Fruit fly (Drosophila melanogaster) whole organism, adult: Measurements from ENCODE around the gene CG5107.

ENCODE experiments used
- CG11617 ChIP-seq: fragments of 200-800 bp; sonication (Bioruptor generic); optimal IDR thresholded peaks from 2 replicates; lab custom pipeline; 2017; ENCODE audit warnings: mild to moderate bottlenecking, missing biosample characterization, missing genetic modification reagents, missing genetic modification characterization
- CG12768 ChIP-seq: fragments of 200-800 bp; sonication (Bioruptor generic); optimal IDR thresholded peaks from 2 replicates; lab custom pipeline; 2017; ENCODE audit warnings: missing biosample characterization, missing genetic modification characterization, mild to moderate bottlenecking, moderate library complexity, missing genetic modification reagents
- CG14711 ChIP-seq: fragments of 200-800 bp; sonication (Bioruptor generic); optimal IDR thresholded peaks from 2 replicates; lab custom pipeline; 2018; ENCODE audit warnings: missing biosample characterization, mild to moderate bottlenecking, missing genetic modification characterization, moderate library complexity
- CG1620 ChIP-seq: fragments of 200-800 bp; sonication (Bioruptor generic); optimal IDR thresholded peaks from 2 replicates; lab custom pipeline; 2016; ENCODE audit warnings: missing biosample characterization, missing genetic modification characterization
- CG33017 ChIP-seq: fragments of 200-800 bp; sonication (Bioruptor generic); optimal IDR thresholded peaks from 2 replicates; lab custom pipeline; 2018; ENCODE audit warnings: missing biosample characterization, mild to moderate bottlenecking, missing genetic modification characterization, moderate library complexity
- CG5204 ChIP-seq: fragments of 200-800 bp; sonication (Bioruptor generic); optimal IDR thresholded peaks from 2 replicates; lab custom pipeline; 2016; ENCODE audit warnings: missing biosample characterization, missing genetic modification characterization
- CG7045 ChIP-seq: fragments of 200-800 bp; sonication (Bioruptor generic); optimal IDR thresholded peaks from 2 replicates; lab custom pipeline; 2017; ENCODE audit warnings: missing biosample characterization, mild to moderate bottlenecking, missing genetic modification characterization
- CG7101 ChIP-seq: fragments of 200-800 bp; sonication (Bioruptor generic); optimal IDR thresholded peaks from 2 replicates; lab custom pipeline; 2018; ENCODE audit warnings: missing biosample characterization, mild to moderate bottlenecking, missing genetic modification characterization, moderate library complexity
- Clk ChIP-seq: fragments of 200-800 bp; sonication (Bioruptor generic); optimal IDR thresholded peaks from 2 replicates; lab custom pipeline; 2017; ENCODE audit warnings: missing biosample characterization, missing genetic modification characterization
- Crg-1 ChIP-seq: fragments of 200-800 bp; sonication (Bioruptor generic); optimal IDR thresholded peaks from 2 replicates; lab custom pipeline; 2016; ENCODE audit warnings: missing biosample characterization, missing genetic modification characterization
- Hr96 ChIP-seq: fragments of 200-800 bp; sonication (Bioruptor generic); optimal IDR thresholded peaks from 2 replicates; lab custom pipeline; 2016; ENCODE audit warnings: missing biosample characterization, missing genetic modification characterization
- Mnt ChIP-seq: fragments of 200-800 bp; sonication (Bioruptor generic); optimal IDR thresholded peaks from 2 replicates; lab custom pipeline; 2016; ENCODE audit warnings: missing biosample characterization, mild to moderate bottlenecking, missing genetic modification characterization
- bab1 ChIP-seq: fragments of 200-800 bp; sonication (Bioruptor generic); optimal IDR thresholded peaks from 3 replicates; lab custom pipeline; 2019; ENCODE audit warnings: missing biosample characterization, mild to moderate bottlenecking, missing genetic modification characterization, moderate library complexity
- cic ChIP-seq: fragments of 200-800 bp; sonication (Bioruptor generic); optimal IDR thresholded peaks from 2 replicates; lab custom pipeline; 2017; ENCODE audit warnings: missing biosample characterization, mild to moderate bottlenecking, missing genetic modification characterization, moderate library complexity
- cnc ChIP-seq, 2 experiments: fragments of >200 bp; optimal IDR thresholded peaks; 2 replicates each; lab custom pipeline; 2017
- kay ChIP-seq: fragments of 200-800 bp; sonication (Bioruptor generic); peaks from one replicate; lab custom pipeline; 2016; ENCODE audit warnings: missing biosample characterization, missing genetic modification characterization, borderline replicate concordance
- ovo ChIP-seq: fragments of 200-800 bp; sonication (Bioruptor generic); optimal IDR thresholded peaks from 2 replicates; lab custom pipeline; 2016; ENCODE audit warnings: missing biosample characterization, missing genetic modification characterization
- pad ChIP-seq: fragments of 200-800 bp; sonication (Bioruptor generic); optimal IDR thresholded peaks from 3 replicates; lab custom pipeline; 2017; ENCODE audit warnings: missing biosample characterization, missing genetic modification characterization, mild to moderate bottlenecking, moderate library complexity, missing genetic modification reagents
- tj ChIP-seq: fragments of 200-800 bp; sonication (Bioruptor generic); optimal IDR thresholded peaks from 3 replicates; lab custom pipeline; 2017; ENCODE audit warnings: missing biosample characterization, mild to moderate bottlenecking, missing genetic modification characterization, moderate library complexity
- toe ChIP-seq: fragments of 200-800 bp; sonication (Bioruptor generic); optimal IDR thresholded peaks from 2 replicates; lab custom pipeline; 2016; ENCODE audit warnings: missing biosample characterization, missing genetic modification characterization

Gene CG5107

DNA sequence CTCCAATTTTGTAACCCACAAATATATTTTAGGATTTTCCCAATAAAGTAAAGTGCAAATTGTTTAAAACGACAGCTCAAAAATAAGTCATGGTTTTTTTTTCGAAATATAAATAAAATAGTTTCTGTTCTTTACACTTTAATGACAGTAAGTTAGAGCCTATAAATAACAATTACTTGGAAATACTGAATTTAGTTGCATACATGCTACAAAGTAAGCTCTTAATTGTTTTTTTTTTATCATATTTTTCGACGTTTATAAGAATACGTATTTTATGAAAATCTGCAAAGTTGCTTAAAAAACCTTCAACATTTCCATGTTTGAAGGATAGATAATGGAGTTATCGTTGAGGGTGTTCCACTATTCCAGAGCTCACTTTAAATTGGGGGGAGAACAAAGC, 12.5 kb downstream of the CG5107 start:
- TF ChIP-seq CG12768 (no peak), bab1 (no peak), cic (GFP tag; lab: Kevin White, UChicago) (no peak), toe (GFP tag; lab: Kevin White, UChicago) (no peak), kay (no peak), CG33017 (no peak), pad (GFP tag; lab: Kevin White, UChicago) (no peak), Clk (GFP tag; lab: Kevin White, UChicago) (no peak), Crg-1 (GFP tag; lab: Kevin White, UChicago) (no peak), CG5204 (no peak), tj (GFP tag; lab: Kevin White, UChicago) (no peak), Mnt (no peak), CG11617 (GFP tag; lab: Kevin White, UChicago) (no peak), CG7045 (GFP tag; lab: Kevin White, UChicago) (no peak), ovo (GFP tag; lab: Kevin White, UChicago) (no peak), cnc (optimal IDR thresholded peaks at IDR 0.05; lab: Kevin White, UChicago) (no peak), CG14711 (tag; lab: Kevin White, UChicago) (no peak), Hr96 (GFP tag; lab: Kevin White, UChicago) (no peak), CG1620 (no peak), CG7101 (tag; lab: Kevin White, UChicago) (no peak)

DNA sequence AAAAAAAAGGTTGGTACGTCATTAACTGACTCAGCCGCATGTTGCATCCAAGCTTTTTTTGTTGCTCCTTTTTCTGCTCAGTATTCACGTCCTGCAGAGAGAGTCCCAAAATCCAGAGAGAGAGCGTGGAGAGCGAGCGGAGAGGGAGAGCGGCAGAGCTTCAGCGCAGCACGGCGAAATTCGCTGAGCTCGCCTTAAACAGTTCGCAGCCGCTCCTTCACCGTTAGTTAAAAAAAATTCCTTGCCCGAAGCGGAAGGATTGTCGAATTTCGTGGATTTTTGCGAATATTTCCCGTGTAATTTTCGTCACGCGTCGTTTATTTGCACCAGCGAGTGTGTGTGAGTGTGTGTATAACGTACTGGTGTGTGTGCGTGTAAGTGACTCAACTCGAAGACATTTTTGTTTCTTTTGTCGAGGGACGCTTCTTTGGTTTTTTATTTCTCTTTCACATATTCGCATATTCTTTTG, 13.1 kb downstream of the CG5107 start:
- TF ChIP-seq tj (GFP tag; lab: Kevin White, UChicago) (peak; percentile 54), CG7045 (GFP tag; lab: Kevin White, UChicago) (no peak), Crg-1 (GFP tag; lab: Kevin White, UChicago) (no peak), CG12768 (peak; percentile 25)

DNA sequence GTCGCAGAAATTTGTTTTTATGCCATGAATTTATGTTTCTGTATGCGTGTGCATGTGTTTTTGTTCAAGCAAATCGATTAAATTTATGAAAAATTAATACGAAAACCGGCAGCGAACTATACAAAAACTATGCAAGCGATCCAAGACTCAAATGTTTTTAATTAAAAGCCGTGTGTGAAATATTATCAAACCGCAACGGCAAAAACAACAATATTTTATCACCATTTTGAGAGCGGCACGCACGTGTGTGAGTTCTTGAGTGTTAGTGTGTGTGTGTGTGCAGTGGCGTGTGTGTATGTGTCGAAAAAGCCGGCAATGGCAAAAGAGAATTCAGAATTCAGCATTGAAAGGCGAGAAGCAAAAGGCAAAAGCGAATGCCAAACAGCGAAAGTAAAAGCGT, 13.6 kb downstream of the CG5107 start:
- TF ChIP-seq pad (GFP tag; lab: Kevin White, UChicago) = no peak
- no peak for TF ChIP-seq CG5204
- TF ChIP-seq toe (GFP tag; lab: Kevin White, UChicago) = no peak
- no peak for TF ChIP-seq CG1620
- TF ChIP-seq Clk (GFP tag; lab: Kevin White, UChicago) = no peak
- no peak for TF ChIP-seq Crg-1 (GFP tag; lab: Kevin White, UChicago)
- TF ChIP-seq Mnt = no peak
- no peak for TF ChIP-seq ovo (GFP tag; lab: Kevin White, UChicago)
- TF ChIP-seq CG11617 (GFP tag; lab: Kevin White, UChicago) = no peak
- TF ChIP-seq CG14711 (tag; lab: Kevin White, UChicago) = no peak
- TF ChIP-seq CG33017 = no peak
- no peak for TF ChIP-seq bab1
- no peak for TF ChIP-seq CG12768
- TF ChIP-seq cnc (optimal IDR thresholded peaks at IDR 0.05; lab: Kevin White, UChicago) = no peak
- TF ChIP-seq cic (GFP tag; lab: Kevin White, UChicago) = no peak
- no peak for TF ChIP-seq kay
- no peak for TF ChIP-seq Hr96 (GFP tag; lab: Kevin White, UChicago)
- no peak for TF ChIP-seq CG7101 (tag; lab: Kevin White, UChicago)

DNA sequence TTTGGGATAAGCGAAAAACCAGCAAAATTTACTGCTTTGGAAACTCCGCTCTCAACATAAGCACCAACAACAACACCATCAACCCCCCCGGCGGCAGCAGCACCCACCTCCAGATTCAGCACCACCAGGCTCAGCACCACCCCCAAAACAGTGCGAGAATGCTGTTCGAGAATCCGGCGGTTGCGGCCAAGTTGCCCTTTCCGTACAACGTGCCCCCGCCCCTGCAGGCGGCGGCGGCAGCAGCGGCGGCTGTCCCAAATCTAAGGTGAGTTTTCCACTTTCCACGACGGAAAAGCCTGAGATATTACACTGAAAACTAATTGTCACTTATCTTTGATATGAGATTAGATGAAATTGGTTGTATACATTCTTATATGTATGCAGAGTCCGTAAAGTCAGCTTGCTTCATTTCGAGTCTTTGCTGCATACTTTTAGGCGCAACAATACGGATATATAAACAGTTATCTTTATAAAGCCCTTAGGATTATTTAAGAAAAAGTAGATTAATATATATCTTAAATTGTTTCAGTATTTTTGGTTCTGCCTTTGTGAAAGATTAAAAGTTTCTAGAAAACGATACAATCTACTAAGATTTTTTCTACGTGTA, 14.6 kb downstream of the CG5107 start:
- TF ChIP-seq Hr96 (GFP tag; lab: Kevin White, UChicago) (no peak), Crg-1 (GFP tag; lab: Kevin White, UChicago) (no peak), CG33017 (no peak), CG11617 (GFP tag; lab: Kevin White, UChicago) (no peak), pad (GFP tag; lab: Kevin White, UChicago) (no peak)

DNA sequence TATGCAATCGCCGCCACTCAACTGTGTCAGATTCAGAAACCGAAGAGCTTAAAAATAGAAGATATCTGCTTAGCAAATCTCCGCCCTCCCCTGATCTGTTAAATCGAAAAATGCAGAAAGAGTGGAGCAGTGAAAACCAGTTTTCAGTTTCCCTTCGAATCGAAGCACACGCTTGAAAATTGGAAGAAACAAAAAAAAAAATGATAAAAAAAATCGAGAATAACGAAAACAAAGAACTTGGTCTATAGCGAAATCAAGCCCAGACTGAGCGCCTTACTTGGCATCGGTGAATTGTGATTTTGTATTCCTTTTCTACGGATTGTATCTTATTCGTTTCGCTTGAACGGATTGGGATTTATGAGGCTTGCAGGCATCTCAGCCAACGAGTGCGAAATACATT, 24.3 kb downstream of the CG5107 start:
- no peak for TF ChIP-seq pad (GFP tag; lab: Kevin White, UChicago)
- TF ChIP-seq CG7045 (GFP tag; lab: Kevin White, UChicago) = no peak
- no peak for TF ChIP-seq CG5204
- TF ChIP-seq bab1 = no peak
- no peak for TF ChIP-seq CG12768
- no peak for TF ChIP-seq tj (GFP tag; lab: Kevin White, UChicago)
- no peak for TF ChIP-seq CG14711 (tag; lab: Kevin White, UChicago)
- TF ChIP-seq kay = no peak
- TF ChIP-seq Mnt = no peak
- no peak for TF ChIP-seq ovo (GFP tag; lab: Kevin White, UChicago)
- no peak for TF ChIP-seq Hr96 (GFP tag; lab: Kevin White, UChicago)
- no peak for TF ChIP-seq CG33017
- TF ChIP-seq cnc (optimal IDR thresholded peaks at IDR 0.05; lab: Kevin White, UChicago) = no peak
- no peak for TF ChIP-seq CG11617 (GFP tag; lab: Kevin White, UChicago)
- no peak for TF ChIP-seq cic (GFP tag; lab: Kevin White, UChicago)
- no peak for TF ChIP-seq toe (GFP tag; lab: Kevin White, UChicago)
- no peak for TF ChIP-seq CG7101 (tag; lab: Kevin White, UChicago)
- no peak for TF ChIP-seq CG1620

DNA sequence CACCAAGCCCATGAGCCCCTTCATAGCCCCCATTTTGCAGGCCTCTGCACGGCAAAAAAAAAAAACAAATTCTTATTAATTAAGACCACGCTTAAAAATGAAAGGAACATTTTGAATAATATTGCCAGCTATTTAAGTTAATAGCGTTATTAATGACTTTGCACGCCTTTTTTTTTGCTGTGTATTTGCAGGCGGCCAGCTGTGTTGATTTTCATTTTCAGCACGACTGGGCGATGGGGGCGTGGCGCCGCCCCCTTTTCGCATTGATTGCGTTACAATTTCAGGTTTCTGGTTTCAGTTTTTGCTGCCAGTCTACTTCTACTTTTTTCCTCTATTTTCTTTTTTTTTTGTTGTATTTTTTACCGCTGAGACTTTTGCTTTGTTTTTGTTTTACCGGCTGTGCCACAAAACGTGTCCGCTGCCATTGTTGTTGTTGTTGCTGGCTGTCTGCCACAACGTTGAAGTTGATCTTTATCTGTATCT, 27.0 kb downstream of the CG5107 start:
- no peak for TF ChIP-seq Clk (GFP tag; lab: Kevin White, UChicago)
- no peak for TF ChIP-seq Mnt
- no peak for TF ChIP-seq CG7101 (tag; lab: Kevin White, UChicago)
- TF ChIP-seq CG7045 (GFP tag; lab: Kevin White, UChicago) = peak; percentile 23
- TF ChIP-seq CG1620 = no peak
